Worm (Caenorhabditis elegans) whole organism, young adult: Measurements from ENCODE around the gene knl-3.

Experiments
- atf-7 ChIP-seq: sonication (generic microtip); optimal IDR thresholded peaks from 2 replicates; lab custom pipeline; 2017; ENCODE audit warnings: mild to moderate bottlenecking, missing genetic modification characterization, missing compliant biosample characterization
- ceh-27 ChIP-seq: fragments of 200-800 bp; sonication (Bioruptor generic); optimal IDR thresholded peaks from 2 replicates; lab custom pipeline; 2018; ENCODE audit warnings: mild to moderate bottlenecking, missing genetic modification characterization, moderate library complexity, missing compliant biosample characterization
- ceh-58 ChIP-seq: fragments of 200-800 bp; sonication (Bioruptor generic); IDR thresholded peaks from 2 replicates; pipeline ENCODE4 v1.3.6; 2022; ENCODE audit warnings: missing genetic modification characterization, missing compliant biosample characterization
- dpl-1 ChIP-seq: fragments of 150-350 bp; optimal IDR thresholded peaks from 2 replicates; lab custom pipeline; 2014; ENCODE audit warnings: missing biosample characterization, missing genetic modification reagents, missing genetic modification characterization
- efl-1 ChIP-seq: fragments of 150-350 bp; optimal IDR thresholded peaks from 2 replicates; lab custom pipeline; 2014; ENCODE audit warnings: missing biosample characterization, missing genetic modification reagents, missing genetic modification characterization
- lsy-27 ChIP-seq: sonication (generic microtip); optimal IDR thresholded peaks from 2 replicates; lab custom pipeline; 2017; ENCODE audit warnings: missing genetic modification characterization, mild to moderate bottlenecking, missing compliant biosample characterization, antibody characterized with exemption, missing genotype, borderline replicate concordance; ENCODE audit not compliant: insufficient read depth
- mxl-1 ChIP-seq: sonication (generic microtip); optimal IDR thresholded peaks from 2 replicates; lab custom pipeline; 2016; ENCODE audit warnings: missing genetic modification characterization, missing compliant biosample characterization
- sea-2 ChIP-seq: fragments of 200-800 bp; sonication (Bioruptor generic); IDR thresholded peaks from 2 replicates; pipeline ENCODE4 v1.3.6; 2022; ENCODE audit warnings: missing genetic modification characterization, missing compliant biosample characterization
- tbp1 ChIP-seq: fragments of 200-800 bp; sonication (Bioruptor generic); optimal IDR thresholded peaks from 2 replicates; lab custom pipeline; 2018; ENCODE audit warnings: mild to moderate bottlenecking, missing genetic modification characterization, missing compliant biosample characterization
- tbx-9 ChIP-seq: sonication (generic microtip); optimal IDR thresholded peaks from 2 replicates; lab custom pipeline; 2016; ENCODE audit warnings: borderline replicate concordance, missing genetic modification characterization, inconsistent platforms, missing compliant biosample characterization

- TF ChIP-seq ceh-27 (GFP tag; lab: Kevin White, UChicago), result no peak
- no peak for TF ChIP-seq tbx-9 (tag; lab: Kevin White, UChicago)
- no peak for TF ChIP-seq mxl-1 (tag; lab: Kevin White, UChicago)
- no peak for TF ChIP-seq efl-1
- TF ChIP-seq sea-2, result no peak
- no peak for TF ChIP-seq atf-7
- TF ChIP-seq lsy-27 (tag; lab: Kevin White, UChicago), result no peak
- TF ChIP-seq ceh-58, result no peak
- no peak for TF ChIP-seq dpl-1 (GFP tag; lab: Kevin White, UChicago)
- TF ChIP-seq tbp1 (GFP tag; lab: Kevin White, UChicago), result no peak
These were observed 42.1 kb downstream of the knl-3 start, which contains the start of gene Y32G9A.3 for ce11 chrV:1911102-1911501.
